Worm (Caenorhabditis elegans): ENCODE results near the gene M01H9.2.

ce11 chrIV:4490148-4490652 is 27.2 kb upstream of the M01H9.2 start, which contains the start of gene ZK180.7:
- TF ChIP-seq aly-2 (tag; optimal IDR thresholded peaks at IDR 0.05) (no peak), zag-1 (tag; optimal IDR thresholded peaks at IDR 0.05) (no peak), F13H6.1 (tag; optimal IDR thresholded peaks at IDR 0.05) (no peak), ztf-11 (tag; optimal IDR thresholded peaks at IDR 0.05) (no peak), ZK546.5 (tag; optimal IDR thresholded peaks at IDR 0.05) (no peak)

All from whole organism, L2 larva.